Worm (Caenorhabditis elegans) whole organism, L4 larva: ENCODE results near the gene Y49E10.16.

ENCODE experiments used
- F49E8.2 ChIP-seq: sonication (generic microtip); optimal IDR thresholded peaks from 2 replicates; lab custom pipeline; 2016; ENCODE audit warnings: missing compliant biosample characterization, mild to moderate bottlenecking, missing genetic modification characterization, borderline replicate concordance
- ZK546.5 ChIP-seq, 2 experiments: sonication (generic microtip); optimal IDR thresholded peaks; 2 replicates each; lab custom pipeline; 2017; ENCODE audit warnings: missing biosample characterization in 2 of 2, missing genetic modification characterization in 2 of 2
- aha-1 ChIP-seq: fragments of 150-350 bp; peaks from one replicate; lab custom pipeline; 2014; ENCODE audit warnings: missing biosample characterization, missing genetic modification characterization
- ceh-28 ChIP-seq: fragments of 150-350 bp; optimal IDR thresholded peaks from 2 replicates; lab custom pipeline; 2014; ENCODE audit warnings: missing biosample characterization, missing genetic modification reagents, missing genetic modification characterization
- daf-16 ChIP-seq, 3 experiments: sonication (generic microtip); optimal IDR thresholded peaks; 2 replicates each; lab custom pipeline; 2016 to 2017; ENCODE audit warnings: missing genetic modification characterization in 3 of 3, missing genetic modification reagents in 3 of 3, mild to moderate bottlenecking in 2 of 3, missing compliant biosample characterization in 2 of 3, missing biosample characterization in 1 of 3, moderate library complexity in 1 of 3
- daf-19 ChIP-seq: fragments of 200-800 bp; sonication (Bioruptor generic); conservative IDR thresholded peaks from 2 replicates; pipeline ENCODE4 v1.3.6; 2022; ENCODE audit warnings: missing genetic modification characterization, missing compliant biosample characterization
- dmd-9 ChIP-seq: fragments of 200-800 bp; sonication (Bioruptor generic); IDR thresholded peaks from 2 replicates; pipeline ENCODE4 v1.3.6; 2022; ENCODE audit warnings: missing genetic modification reagents, missing genetic modification characterization, missing compliant biosample characterization
- dpl-1 ChIP-seq: fragments of 150-350 bp; optimal IDR thresholded peaks from 2 replicates; lab custom pipeline; 2014; ENCODE audit warnings: missing biosample characterization, missing genetic modification reagents, missing genetic modification characterization
- dve-1 ChIP-seq: sonication (generic microtip); optimal IDR thresholded peaks from 2 replicates; lab custom pipeline; 2017; ENCODE audit warnings: antibody characterized with exemption, mild to moderate bottlenecking, missing genetic modification characterization, missing compliant biosample characterization; ENCODE audit not compliant: insufficient read depth
- egl-27 ChIP-seq: sonication (generic microtip); optimal IDR thresholded peaks from 3 replicates; lab custom pipeline; 2017; ENCODE audit warnings: missing biosample characterization, missing genetic modification reagents, missing genetic modification characterization
- egl-43 ChIP-seq: fragments of 200-800 bp; sonication (Bioruptor generic); IDR thresholded peaks from 2 replicates; pipeline ENCODE4 v1.3.6; 2022; ENCODE audit warnings: missing genetic modification reagents, missing genetic modification characterization, missing compliant biosample characterization
- fkh-10 ChIP-seq: fragments of 150-350 bp; optimal IDR thresholded peaks from 2 replicates; lab custom pipeline; 2014; ENCODE audit warnings: missing biosample characterization, missing genetic modification reagents, missing genetic modification characterization
- hif-1 ChIP-seq, 2 experiments: sonication (generic microtip); optimal IDR thresholded peaks; 2 replicates each; lab custom pipeline; 2016 to 2017; ENCODE audit warnings: missing compliant biosample characterization in 2 of 2, missing genetic modification characterization in 2 of 2, missing genetic modification reagents in 2 of 2, missing genotype in 2 of 2, mild to moderate bottlenecking in 1 of 2
- hlh-30 ChIP-seq: sonication (generic microtip); optimal IDR thresholded peaks from 2 replicates; lab custom pipeline; 2017; ENCODE audit warnings: antibody characterized with exemption, mild to moderate bottlenecking, missing genetic modification characterization, missing compliant biosample characterization; ENCODE audit not compliant: insufficient read depth
- lin-13 ChIP-seq: fragments of 150-350 bp; optimal IDR thresholded peaks from 2 replicates; lab custom pipeline; 2014; ENCODE audit warnings: missing biosample characterization, missing genetic modification reagents, missing genetic modification characterization
- lin-29 ChIP-seq: fragments of 200-800 bp; sonication (Bioruptor generic); IDR thresholded peaks from 2 replicates; pipeline ENCODE4 v1.3.6; 2022; ENCODE audit warnings: missing genetic modification reagents, missing genetic modification characterization, missing compliant biosample characterization
- lin-38 ChIP-seq: fragments of 200-800 bp; sonication (Bioruptor generic); IDR thresholded peaks from 2 replicates; pipeline ENCODE4 v1.3.6; 2022; ENCODE audit warnings: missing genetic modification reagents, missing genetic modification characterization, missing compliant biosample characterization
- lsy-2 ChIP-seq, 2 experiments: fragments of 150-350 bp in 1 of 2; sonication (generic microtip) in 1 of 2; optimal IDR thresholded peaks; 2 replicates each; lab custom pipeline; 2014 to 2017; ENCODE audit warnings: missing biosample characterization in 2 of 2, missing genetic modification characterization in 2 of 2
- madf-5 ChIP-seq, 2 experiments: fragments of 200-800 bp; sonication (Bioruptor generic); IDR thresholded peaks; 2 replicates each; pipeline ENCODE4 v1.3.6; 2022; ENCODE audit warnings: missing compliant biosample characterization in 2 of 2, missing genetic modification characterization in 2 of 2
- mdl-1 ChIP-seq, 2 experiments: fragments of 150-350 bp in 1 of 2; sonication (generic microtip) in 1 of 2; optimal IDR thresholded peaks; 2 replicates each; lab custom pipeline; 2014 to 2017; ENCODE audit warnings: missing biosample characterization in 2 of 2, missing genetic modification characterization in 2 of 2
- mep-1 ChIP-seq: fragments of 150-350 bp; sonication (generic microtip); optimal IDR thresholded peaks from 3 replicates; lab custom pipeline; 2014; ENCODE audit warnings: missing biosample characterization, missing genetic modification characterization
- mes-2 ChIP-seq: sonication (generic microtip); optimal IDR thresholded peaks from 2 replicates; lab custom pipeline; 2016; ENCODE audit warnings: missing genotype, mild to moderate bottlenecking, missing genetic modification characterization, missing compliant biosample characterization; ENCODE audit not compliant: poor library complexity, severe bottlenecking
- mxl-3 ChIP-seq: fragments of 200-800 bp; sonication (Bioruptor generic); optimal IDR thresholded peaks from 2 replicates; lab custom pipeline; 2018; ENCODE audit warnings: mild to moderate bottlenecking, missing genetic modification characterization, missing compliant biosample characterization
- nhr-11 ChIP-seq: fragments of 150-350 bp; optimal IDR thresholded peaks from 2 replicates; lab custom pipeline; 2014; ENCODE audit warnings: missing biosample characterization, missing genetic modification characterization
- nhr-28 ChIP-seq: fragments of 150-350 bp; optimal IDR thresholded peaks from 2 replicates; lab custom pipeline; 2014; ENCODE audit warnings: missing biosample characterization, missing genetic modification characterization
- nhr-42 ChIP-seq: fragments of 200-800 bp; sonication (Bioruptor generic); IDR thresholded peaks from 2 replicates; pipeline ENCODE4 v1.3.6; 2022; ENCODE audit warnings: missing genetic modification characterization, missing compliant biosample characterization
- nhr-77 ChIP-seq: fragments of 150-350 bp; optimal IDR thresholded peaks from 2 replicates; lab custom pipeline; 2014; ENCODE audit warnings: missing biosample characterization, missing genetic modification characterization
- pqm-1 ChIP-seq: sonication (generic microtip); optimal IDR thresholded peaks from 2 replicates; lab custom pipeline; 2017; ENCODE audit warnings: missing biosample characterization, missing genetic modification characterization
- sdz-12 ChIP-seq: fragments of 200-800 bp; sonication (Bioruptor generic); optimal IDR thresholded peaks from 2 replicates; lab custom pipeline; 2018; ENCODE audit warnings: mild to moderate bottlenecking, missing genetic modification characterization, missing compliant biosample characterization
- snpc-4 ChIP-seq: fragments of 150-350 bp; optimal IDR thresholded peaks from 2 replicates; lab custom pipeline; 2014; ENCODE audit warnings: missing biosample characterization, missing genetic modification characterization
- unc-130 ChIP-seq: sonication (generic microtip); optimal IDR thresholded peaks from 2 replicates; lab custom pipeline; 2016; ENCODE audit warnings: missing genetic modification reagents, missing genetic modification characterization, missing compliant biosample characterization
- zag-1 ChIP-seq: fragments of 150-350 bp; optimal IDR thresholded peaks from 2 replicates; lab custom pipeline; 2014; ENCODE audit warnings: missing biosample characterization, missing genetic modification characterization
- zip-2 ChIP-seq: fragments of 150-350 bp; optimal IDR thresholded peaks from 2 replicates; lab custom pipeline; 2014; ENCODE audit warnings: missing biosample characterization, missing genetic modification characterization
- ztf-7 ChIP-seq: fragments of 150-350 bp; optimal IDR thresholded peaks from 2 replicates; lab custom pipeline; 2014; ENCODE audit warnings: missing biosample characterization, missing genetic modification characterization

Gene Y49E10.16

DNA sequence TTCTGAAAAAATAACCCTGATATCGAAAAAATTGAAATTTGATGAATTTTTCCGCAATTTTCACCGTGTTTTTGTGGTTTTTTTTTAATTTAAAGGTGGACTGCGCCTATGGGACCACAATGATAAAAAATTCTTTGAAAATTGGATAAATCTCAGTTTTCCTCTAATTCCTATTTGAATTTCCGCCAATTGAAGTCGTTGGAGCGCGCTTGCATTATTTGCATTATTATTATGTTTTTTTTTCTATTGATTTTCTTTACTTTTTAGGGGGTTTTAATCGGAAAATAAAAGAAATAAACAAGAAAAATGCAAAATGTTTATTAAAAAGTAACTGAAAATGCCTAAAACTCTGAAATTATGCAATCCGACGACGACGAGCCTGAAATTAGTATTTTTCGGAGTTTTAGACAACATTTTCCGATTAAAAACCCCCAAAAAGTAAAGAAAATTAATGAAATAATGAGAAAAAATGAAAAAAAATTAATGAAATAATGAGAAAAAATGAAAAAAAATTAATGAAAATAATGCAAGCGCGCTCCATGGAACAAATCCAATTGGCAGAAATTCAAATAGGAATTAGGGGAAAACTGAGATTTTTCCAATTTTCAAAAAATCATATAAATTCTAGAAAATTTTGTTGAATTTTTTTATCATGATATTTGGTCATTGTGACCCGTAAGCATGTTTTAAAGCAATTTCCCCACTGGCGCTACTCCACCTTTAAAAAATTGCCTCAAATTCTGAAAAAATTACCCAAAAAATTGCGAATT is 25.5 kb downstream of the Y49E10.16 start (continued):
- no peak for TF ChIP-seq snpc-4 (tag; lab: Kevin White, UChicago)
- TF ChIP-seq aha-1 (tag; lab: Kevin White, UChicago), result peak; percentile 49

DNA sequence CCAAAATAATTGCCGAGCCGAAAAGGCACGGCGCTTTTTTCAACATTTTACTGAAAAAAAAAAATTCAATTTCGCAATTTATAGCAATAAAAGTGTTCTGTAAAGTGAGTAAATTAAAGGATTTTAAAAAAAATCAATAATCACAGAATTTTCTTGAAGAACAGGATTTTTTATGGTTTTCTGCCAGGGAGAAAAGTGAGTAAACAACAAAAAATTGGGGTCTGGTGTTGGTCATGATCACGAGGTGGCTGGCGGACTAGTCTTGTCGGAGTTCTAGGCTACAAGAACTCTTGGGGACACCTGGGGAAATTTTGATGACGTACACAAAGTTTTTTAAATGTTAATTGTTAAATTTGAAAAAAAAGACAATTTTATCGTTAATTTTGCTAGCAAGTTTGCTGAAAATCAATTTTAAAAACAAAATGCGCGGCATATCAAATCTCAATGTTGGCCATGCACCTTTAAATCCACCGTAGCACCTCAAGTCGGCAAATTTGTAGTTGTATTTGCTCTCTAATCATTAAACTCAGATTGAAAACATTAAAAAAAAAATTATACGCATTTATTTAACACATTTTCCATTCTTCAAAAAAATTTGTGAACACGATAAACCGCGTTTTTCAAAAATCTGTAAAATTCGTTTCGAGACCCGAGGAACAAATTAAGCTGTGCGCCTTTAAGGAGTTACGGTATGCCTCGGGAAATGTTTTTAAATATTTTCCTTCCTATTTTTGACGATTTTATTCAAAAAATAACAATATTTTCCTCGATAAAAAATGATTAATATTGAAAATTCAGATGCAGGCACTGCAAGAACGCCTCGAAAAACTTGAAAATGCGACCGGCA is 26.7 kb downstream of the Y49E10.16 start, which contains the start of the genes scav-3 and Y49E10.21:
TSS of gene scav-3 (minus strand) at position 50 of the 847 bp plus-strand sequence.
TSS of gene Y49E10.21 (plus strand) at position 797 of the 847 bp plus-strand sequence.
- no peak for TF ChIP-seq snpc-4 (tag; lab: Kevin White, UChicago)
- TF ChIP-seq hlh-30 (tag; lab: Kevin White, UChicago), result peak; percentile 93
- TF ChIP-seq nhr-11 (tag; lab: Kevin White, UChicago), result peak; percentile 77
- TF ChIP-seq hif-1 (tag; optimal IDR thresholded peaks at IDR 0.05; lab: Kevin White, UChicago), result peak in 1 of 2 experiments; percentile 27
- TF ChIP-seq ZK546.5 (tag; optimal IDR thresholded peaks at IDR 0.05; lab: Kevin White, UChicago), result no peak
- TF ChIP-seq dpl-1 (GFP tag; lab: Kevin White, UChicago), result peak; percentile 38
- peak; percentile 24 for TF ChIP-seq aha-1 (tag; lab: Kevin White, UChicago)
- TF ChIP-seq mdl-1 (tag; optimal IDR thresholded peaks at IDR 0.05; lab: Kevin White, UChicago), result peak in 1 of 2 experiments; percentile 33
- peak; percentile 81 for TF ChIP-seq dve-1 (tag; lab: Kevin White, UChicago)
- peak; percentile 62 for TF ChIP-seq ceh-28 (tag; lab: Kevin White, UChicago)
- peak; percentile 9 for TF ChIP-seq lin-38 (GFP tag; lab: Robert Waterston, UW)
- TF ChIP-seq unc-130, result peak; percentile 26
- peak; percentile 40 for TF ChIP-seq pqm-1
- no peak for TF ChIP-seq daf-16 (GFP tag; optimal IDR thresholded peaks at IDR 0.05; lab: Kevin White, UChicago)
- TF ChIP-seq daf-16 (tag; optimal IDR thresholded peaks at IDR 0.05; lab: Kevin White, UChicago), result peak; percentile 91
- peak; percentile 69 for TF ChIP-seq nhr-28
- peak in 1 of 2 experiments; percentile 39 for TF ChIP-seq lsy-2 (tag; optimal IDR thresholded peaks at IDR 0.05; lab: Kevin White, UChicago)
- no peak for TF ChIP-seq sdz-12 (GFP tag; lab: Kevin White, UChicago)
- TF ChIP-seq lin-13 (GFP tag; lab: Kevin White, UChicago), result peak; percentile 11
- TF ChIP-seq mep-1, result peak; percentile 57
- no peak for TF ChIP-seq zag-1 (tag; lab: Kevin White, UChicago)
- no peak for TF ChIP-seq fkh-10 (GFP tag; lab: Kevin White, UChicago)
- TF ChIP-seq dmd-9, result no peak
- TF ChIP-seq ztf-7 (tag; lab: Kevin White, UChicago), result peak; percentile 8
- TF ChIP-seq mes-2, result peak; percentile 58
- TF ChIP-seq daf-19, result no peak
- TF ChIP-seq F49E8.2 (tag; lab: Kevin White, UChicago), result peak; percentile 58
- peak; percentile 18 for TF ChIP-seq mxl-3
- no peak for TF ChIP-seq lin-29
- 0 out of 4 replicates have a peak, but pooled peaks of 1 of the 2 experiments have one; percentile 2 for TF ChIP-seq madf-5 (GFP tag; IDR thresholded peaks at IDR 0.05; lab: Robert Waterston, UW)
- no peak for TF ChIP-seq zip-2
- peak; percentile 11 for TF ChIP-seq nhr-77
- TF ChIP-seq nhr-42 (GFP tag; lab: Robert Waterston, UW), result no peak
- TF ChIP-seq, all 104 proteins: peak for 22

ce11 chrIII:12458970-12459369 is 28.7 kb downstream of the Y49E10.16 start:
- TF ChIP-seq egl-43 (GFP tag; lab: Robert Waterston, UW) (no peak), aha-1 (tag; lab: Kevin White, UChicago) (peak; percentile 92), egl-27 (no peak)
